Fruit fly (Drosophila melanogaster): ENCODE data around the gene ru.

The ru gene

dm6 chr3L:1352065-1352464 lies 18.4 kb upstream of the ru start (continued):
- TF ChIP-seq CG9215 (GFP tag; IDR thresholded peaks at IDR 0.05) (no peak), fu2 (GFP tag; optimal IDR thresholded peaks at IDR 0.05) (no peak), CG15269 (tag; optimal IDR thresholded peaks at IDR 0.05) (peak; percentile 40), Mrtf (GFP tag; IDR thresholded peaks at IDR 0.05) (no peak), stwl (tag; optimal IDR thresholded peaks at IDR 0.05) (peak; percentile 79), zfh2 (GFP tag; optimal IDR thresholded peaks at IDR 0.05) (peak; percentile 25), corto (GFP tag; optimal IDR thresholded peaks at IDR 0.05) (no peak), CG32772 (GFP tag; IDR thresholded peaks at IDR 0.05) (no peak), disco-r (GFP tag; optimal IDR thresholded peaks at IDR 0.05) (no peak), gsb (GFP tag; IDR thresholded peaks at IDR 0.05) (no peak), CG33557 (GFP tag; optimal IDR thresholded peaks at IDR 0.05) (peak; percentile 14), aop (GFP tag; IDR thresholded peaks at IDR 0.05) (no peak), tgo (GFP tag; IDR thresholded peaks at IDR 0.05) (no peak), otp (GFP tag; IDR thresholded peaks at IDR 0.05) (0 out of 3 replicates have a peak, but pooled peaks have one; percentile 17), CG4424 (GFP tag; optimal IDR thresholded peaks at IDR 0.05) (peak; percentile 44), D19A (tag; optimal IDR thresholded peaks at IDR 0.05) (peak; percentile 48), CG11085 (GFP tag; IDR thresholded peaks at IDR 0.05) (no peak), CG10959 (GFP tag; IDR thresholded peaks at IDR 0.05) (no peak), her (GFP tag; optimal IDR thresholded peaks at IDR 0.05) (peak; percentile 39), pita (GFP tag; optimal IDR thresholded peaks at IDR 0.05) (peak; percentile 34), Aef1 (GFP tag; IDR thresholded peaks at IDR 0.05) (no peak), yki (optimal IDR thresholded peaks at IDR 0.05) (no peak), Med (GFP tag) (peak; percentile 91), CG7786 (GFP tag; optimal IDR thresholded peaks at IDR 0.05) (no peak), CG6654 (GFP tag; optimal IDR thresholded peaks at IDR 0.05) (no peak), ro (GFP tag; IDR thresholded peaks at IDR 0.05) (no peak), CG10431 (GFP tag; optimal IDR thresholded peaks at IDR 0.05) (peak; percentile 24), D19B (GFP tag; optimal IDR thresholded peaks at IDR 0.05) (no peak), HLHmδ (GFP tag; optimal IDR thresholded peaks at IDR 0.05) (no peak), tna (GFP tag; IDR thresholded peaks at IDR 0.05; ENCODE audit: partially characterized antibody) (peak; percentile 74), CG17802 (tag; optimal IDR thresholded peaks at IDR 0.05) (no peak), Ada2b (GFP tag; IDR thresholded peaks at IDR 0.05) (no peak), Hmx (GFP tag; optimal IDR thresholded peaks at IDR 0.05) (no peak), Nf-YA (GFP tag; IDR thresholded peaks at IDR 0.05) (no peak), CG6813 (GFP tag; optimal IDR thresholded peaks at IDR 0.05) (no peak), CG11696 (GFP tag; IDR thresholded peaks at IDR 0.05) (no peak; the same call in 1 of the 2 replicates), CG4360 (GFP tag; IDR thresholded peaks at IDR 0.05) (no peak), cad (GFP tag; optimal IDR thresholded peaks at IDR 0.05) (peak; percentile 41), CG11560 (tag; IDR thresholded peaks at IDR 0.05) (no peak), Usf (GFP tag; optimal IDR thresholded peaks at IDR 0.05) (no peak), Dp (GFP tag; optimal IDR thresholded peaks at IDR 0.05) (peak; percentile 7), CG13123 (GFP tag; optimal IDR thresholded peaks at IDR 0.05) (no peak), Nf-YB (GFP tag; optimal IDR thresholded peaks at IDR 0.05) (peak; percentile 0), unpg (GFP tag; optimal IDR thresholded peaks at IDR 0.05) (peak; percentile 48), tap (tag; optimal IDR thresholded peaks at IDR 0.05) (no peak), sc (optimal IDR thresholded peaks at IDR 0.05) (no peak), sc (GFP tag; optimal IDR thresholded peaks at IDR 0.05) (no peak), luna (GFP tag; optimal IDR thresholded peaks at IDR 0.05) (no peak), CG8944 (GFP tag; optimal IDR thresholded peaks at IDR 0.05) (no peak), ken (GFP tag; IDR thresholded peaks at IDR 0.05) (no peak), CG5245 (GFP tag; optimal IDR thresholded peaks at IDR 0.05) (no peak), Camta (GFP tag; optimal IDR thresholded peaks at IDR 0.05) (no peak), CG1529 (GFP tag; optimal IDR thresholded peaks at IDR 0.05) (no peak), pzg (GFP tag; optimal IDR thresholded peaks at IDR 0.05) (peak; percentile 22)

All from whole organism, embryonic.